Fruit fly (Drosophila melanogaster): ENCODE measurements around the gene ppk28.

ppk28 gene

DNA sequence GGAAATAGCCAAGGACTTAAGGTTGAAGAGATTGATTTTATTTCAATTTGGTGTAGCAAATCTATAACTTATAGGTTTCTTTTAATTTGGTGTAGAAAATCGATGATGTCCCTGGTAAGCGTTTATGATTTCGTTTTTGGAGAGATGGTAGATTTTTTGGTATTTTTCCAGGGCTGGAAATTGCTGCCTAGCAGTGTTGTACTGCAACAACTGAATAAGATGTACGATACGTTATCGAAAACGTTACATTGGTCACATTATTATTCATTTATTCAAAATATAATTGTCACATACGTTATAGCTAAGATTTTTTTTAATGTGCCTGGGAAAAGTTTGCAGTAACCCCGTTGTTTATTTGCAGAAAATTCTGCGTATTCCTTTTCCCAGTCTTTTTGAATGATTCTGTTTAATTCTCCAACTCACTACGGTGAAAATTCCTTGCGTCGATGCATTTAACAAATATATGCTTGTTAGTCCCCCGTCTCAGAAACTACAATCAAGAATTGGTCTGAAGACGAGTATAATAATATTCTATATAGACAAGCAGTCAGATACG lies 18.9 kb upstream of the ppk28 start, which contains the start of the genes CG9609 and Sap30 (continued):
- no peak for TF ChIP-seq slp2 (GFP tag; optimal IDR thresholded peaks at IDR 0.05)
- TF ChIP-seq CG8388 (GFP tag; optimal IDR thresholded peaks at IDR 0.05), result no peak
- TF ChIP-seq CG13624 (GFP tag; optimal IDR thresholded peaks at IDR 0.05), result no peak
- TF ChIP-seq Ssrp (tag; optimal IDR thresholded peaks at IDR 0.05), result no peak
- TF ChIP-seq CG6689 (GFP tag; IDR thresholded peaks at IDR 0.05), result no peak
- no peak for TF ChIP-seq CG18476 (GFP tag; optimal IDR thresholded peaks at IDR 0.05)
- no peak for TF ChIP-seq cg (GFP tag; optimal IDR thresholded peaks at IDR 0.05)
- TF ChIP-seq CG4617 (GFP tag; optimal IDR thresholded peaks at IDR 0.05; ENCODE audit: borderline replicate concordance), result peak; percentile 38
- no peak for TF ChIP-seq CG6272 (GFP tag; IDR thresholded peaks at IDR 0.05)
- no peak for TF ChIP-seq CG1233 (GFP tag; optimal IDR thresholded peaks at IDR 0.05)
- no peak for TF ChIP-seq gro (GFP tag; optimal IDR thresholded peaks at IDR 0.05)
- no peak for TF ChIP-seq CG12769 (tag; optimal IDR thresholded peaks at IDR 0.05)
- TF ChIP-seq sisA (GFP tag; IDR thresholded peaks at IDR 0.05), result no peak
- TF ChIP-seq CG2129 (GFP tag; IDR thresholded peaks at IDR 0.05; ENCODE audit: partially characterized antibody), result no peak
- no peak for TF ChIP-seq gcm (GFP tag; optimal IDR thresholded peaks at IDR 0.05)
- TF ChIP-seq Neu2 (GFP tag; optimal IDR thresholded peaks at IDR 0.05; ENCODE audit: borderline replicate concordance), result no peak
- no peak for TF ChIP-seq Chrac-16 (GFP tag; optimal IDR thresholded peaks at IDR 0.05)
- TF ChIP-seq CG3847 (GFP tag; IDR thresholded peaks at IDR 0.05), result peak; percentile 18; the same call in 1 of the 2 replicates
- no peak for TF ChIP-seq CG6765 (GFP tag; optimal IDR thresholded peaks at IDR 0.05)
- no peak for TF ChIP-seq unpg (GFP tag; optimal IDR thresholded peaks at IDR 0.05)
- TF ChIP-seq CG31365 (tag; optimal IDR thresholded peaks at IDR 0.05), result no peak
- no peak for TF ChIP-seq Atf3 (GFP tag; optimal IDR thresholded peaks at IDR 0.05)
- no peak for TF ChIP-seq Sox100B (GFP tag; optimal IDR thresholded peaks at IDR 0.05)
- TF ChIP-seq Adf1 (GFP tag; IDR thresholded peaks at IDR 0.05), result no peak
- TF ChIP-seq Nf-YB (GFP tag; optimal IDR thresholded peaks at IDR 0.05), result no peak
- peak; percentile 79 for TF ChIP-seq Ets65A (GFP tag)
- no peak for TF ChIP-seq CG32772 (GFP tag; IDR thresholded peaks at IDR 0.05)
- no peak for TF ChIP-seq emc (GFP tag; optimal IDR thresholded peaks at IDR 0.05)
- TF ChIP-seq CG10959 (GFP tag; IDR thresholded peaks at IDR 0.05), result no peak
- TF ChIP-seq YL-1 (GFP tag; optimal IDR thresholded peaks at IDR 0.05), result no peak
- no peak for TF ChIP-seq Atf6 (GFP tag; IDR thresholded peaks at IDR 0.05)
- no peak for TF ChIP-seq Rx (GFP tag; IDR thresholded peaks at IDR 0.05)
- TF ChIP-seq ATbp (GFP tag; optimal IDR thresholded peaks at IDR 0.05), result no peak
- no peak for TF ChIP-seq bcd (GFP tag; optimal IDR thresholded peaks at IDR 0.05)
- TF ChIP-seq gce (GFP tag; IDR thresholded peaks at IDR 0.05), result 0 out of 3 replicates have a peak, but pooled peaks have one; percentile 15
- peak in 1 of 2 experiments; percentile 14 for TF ChIP-seq Pdp1 (GFP tag; optimal IDR thresholded peaks at IDR 0.05)
- no peak for TF ChIP-seq D19B (GFP tag; optimal IDR thresholded peaks at IDR 0.05)
- TF ChIP-seq CG18764 (GFP tag; optimal IDR thresholded peaks at IDR 0.05), result no peak
- TF ChIP-seq jigr1 (GFP tag; IDR thresholded peaks at IDR 0.05), result no peak
- TF ChIP-seq z (GFP tag; IDR thresholded peaks at IDR 0.05), result no peak
- no peak for TF ChIP-seq CG17568 (GFP tag; optimal IDR thresholded peaks at IDR 0.05)
- no peak for TF ChIP-seq CG5245 (GFP tag; optimal IDR thresholded peaks at IDR 0.05)
- no peak for TF ChIP-seq NC2β (GFP tag; optimal IDR thresholded peaks at IDR 0.05)
- TF ChIP-seq CG9876 (GFP tag; optimal IDR thresholded peaks at IDR 0.05), result no peak
- no peak for TF ChIP-seq hbn (GFP tag; IDR thresholded peaks at IDR 0.05; ENCODE audit: partially characterized antibody)
- TF ChIP-seq CG1603 (tag; optimal IDR thresholded peaks at IDR 0.05), result peak; percentile 60
- TF ChIP-seq CG6813 (GFP tag; optimal IDR thresholded peaks at IDR 0.05), result no peak
- no peak for TF ChIP-seq Spps (tag; optimal IDR thresholded peaks at IDR 0.05)
- TF ChIP-seq NK7.1 (GFP tag; optimal IDR thresholded peaks at IDR 0.05), result no peak
- TF ChIP-seq NFAT (GFP tag; IDR thresholded peaks at IDR 0.05), result no peak
- TF ChIP-seq CG30020 (tag; optimal IDR thresholded peaks at IDR 0.05), result peak; percentile 20

All from whole organism, embryonic.